Worm (Caenorhabditis elegans) whole organism, early embryonic: ENCODE data around the gene col-145.

Experiments
- F13C5.2 ChIP-seq: sonication (generic microtip); optimal IDR thresholded peaks from 2 replicates; lab custom pipeline; 2017; ENCODE audit warnings: mild to moderate bottlenecking, missing genetic modification characterization, inconsistent platforms, missing compliant biosample characterization
- ama-1 ChIP-seq: fragments of 150-350 bp; optimal IDR thresholded peaks from 2 replicates; lab custom pipeline; 2014
- ceh-13 ChIP-seq: fragments of 200-800 bp; sonication (Bioruptor generic); optimal IDR thresholded peaks from 2 replicates; lab custom pipeline; 2018; ENCODE audit warnings: mild to moderate bottlenecking, missing genetic modification characterization, missing compliant biosample characterization
- ceh-36 ChIP-seq: sonication (generic microtip); optimal IDR thresholded peaks from 2 replicates; lab custom pipeline; 2016; ENCODE audit warnings: missing genetic modification characterization, inconsistent platforms, missing compliant biosample characterization
- ets-7 ChIP-seq: sonication (generic microtip); optimal IDR thresholded peaks from 2 replicates; lab custom pipeline; 2016; ENCODE audit warnings: missing genotype, missing genetic modification characterization, missing compliant biosample characterization
- scrt-1 ChIP-seq: fragments of 200-800 bp; sonication (Bioruptor generic); IDR thresholded peaks from 2 replicates; pipeline ENCODE4 v1.3.6; 2022; ENCODE audit warnings: missing genetic modification characterization, missing compliant biosample characterization
- sea-1 ChIP-seq: fragments of 200-800 bp; sonication (Bioruptor generic); conservative IDR thresholded peaks from 2 replicates; pipeline ENCODE4 v1.3.6; 2022; ENCODE audit warnings: missing genetic modification characterization, missing compliant biosample characterization
- tbx-11 ChIP-seq: fragments of 200-800 bp; sonication (Bioruptor generic); IDR thresholded peaks from 2 replicates; pipeline ENCODE4 v1.3.6; 2022; ENCODE audit warnings: missing genetic modification characterization, missing compliant biosample characterization

- no peak for TF ChIP-seq ama-1 (lab: Kevin White, UChicago)
- no peak for TF ChIP-seq ceh-36 (tag; lab: Kevin White, UChicago)
- no peak for TF ChIP-seq ets-7
- TF ChIP-seq tbx-11 (GFP tag; lab: Robert Waterston, UW), result no peak
- TF ChIP-seq ceh-13 (GFP tag; lab: Kevin White, UChicago), result no peak
- no peak for TF ChIP-seq sea-1
- TF ChIP-seq scrt-1 (GFP tag; lab: Robert Waterston, UW), result no peak
- TF ChIP-seq F13C5.2, result no peak
These were observed 28.9 kb downstream of the col-145 start, which contains the start of gene B0222.1 for ce11 chrV:9133950-9134349.
